Worm (Caenorhabditis elegans) whole organism, early embryonic: ENCODE results near the gene fut-6.

ENCODE experiments used
- B0310.2 ChIP-seq: sonication (generic microtip); optimal IDR thresholded peaks from 2 replicates; lab custom pipeline; 2016; ENCODE audit warnings: mild to moderate bottlenecking, missing genetic modification characterization, missing compliant biosample characterization
- F13C5.2 ChIP-seq: sonication (generic microtip); optimal IDR thresholded peaks from 2 replicates; lab custom pipeline; 2017; ENCODE audit warnings: mild to moderate bottlenecking, missing genetic modification characterization, inconsistent platforms, missing compliant biosample characterization
- aly-1 ChIP-seq: sonication (generic microtip); optimal IDR thresholded peaks from 2 replicates; lab custom pipeline; 2016; ENCODE audit warnings: missing genetic modification characterization, missing compliant biosample characterization
- ama-1 ChIP-seq: fragments of 150-350 bp; optimal IDR thresholded peaks from 2 replicates; lab custom pipeline; 2014
- ceh-13 ChIP-seq: fragments of 200-800 bp; sonication (Bioruptor generic); optimal IDR thresholded peaks from 2 replicates; lab custom pipeline; 2018; ENCODE audit warnings: mild to moderate bottlenecking, missing genetic modification characterization, missing compliant biosample characterization
- ceh-36 ChIP-seq: sonication (generic microtip); optimal IDR thresholded peaks from 2 replicates; lab custom pipeline; 2016; ENCODE audit warnings: missing genetic modification characterization, inconsistent platforms, missing compliant biosample characterization
- ets-7 ChIP-seq: sonication (generic microtip); optimal IDR thresholded peaks from 2 replicates; lab custom pipeline; 2016; ENCODE audit warnings: missing genotype, missing genetic modification characterization, missing compliant biosample characterization
- flt-1 ChIP-seq: fragments of 200-800 bp; sonication (Bioruptor generic); IDR thresholded peaks from 2 replicates; pipeline ENCODE4 v1.3.6; 2022; ENCODE audit warnings: missing genetic modification characterization, missing compliant biosample characterization
- hmbx-1 ChIP-seq: sonication (generic microtip); optimal IDR thresholded peaks from 2 replicates; lab custom pipeline; 2016; ENCODE audit warnings: mild to moderate bottlenecking, missing genetic modification characterization, missing compliant biosample characterization
- hmg-4 ChIP-seq: fragments of 200-800 bp; sonication (Bioruptor generic); optimal IDR thresholded peaks from 2 replicates; lab custom pipeline; 2018; ENCODE audit warnings: mild to moderate bottlenecking, missing genetic modification characterization, missing compliant biosample characterization
- hnd-1 ChIP-seq: sonication (generic microtip); optimal IDR thresholded peaks from 2 replicates; lab custom pipeline; 2016; ENCODE audit warnings: missing genetic modification characterization, missing compliant biosample characterization
- pes-1 ChIP-seq: fragments of 200-800 bp; sonication (Bioruptor generic); IDR thresholded peaks from 2 replicates; pipeline ENCODE4 v1.3.6; 2022; ENCODE audit warnings: missing genetic modification reagents, missing genetic modification characterization, missing compliant biosample characterization
- scrt-1 ChIP-seq: fragments of 200-800 bp; sonication (Bioruptor generic); IDR thresholded peaks from 2 replicates; pipeline ENCODE4 v1.3.6; 2022; ENCODE audit warnings: missing genetic modification characterization, missing compliant biosample characterization
- sea-1 ChIP-seq: fragments of 200-800 bp; sonication (Bioruptor generic); conservative IDR thresholded peaks from 2 replicates; pipeline ENCODE4 v1.3.6; 2022; ENCODE audit warnings: missing genetic modification characterization, missing compliant biosample characterization
- tbx-11 ChIP-seq: fragments of 200-800 bp; sonication (Bioruptor generic); IDR thresholded peaks from 2 replicates; pipeline ENCODE4 v1.3.6; 2022; ENCODE audit warnings: missing genetic modification characterization, missing compliant biosample characterization
- tbx-37 ChIP-seq: fragments of 200-800 bp; sonication (Bioruptor generic); conservative IDR thresholded peaks from 2 replicates; pipeline ENCODE4 v1.3.6; 2022; ENCODE audit warnings: missing genetic modification reagents, missing genetic modification characterization, missing compliant biosample characterization
- tra-4 ChIP-seq: sonication (generic microtip); optimal IDR thresholded peaks from 2 replicates; lab custom pipeline; 2017; ENCODE audit warnings: missing genetic modification characterization, missing compliant biosample characterization

fut-6 gene

DNA sequence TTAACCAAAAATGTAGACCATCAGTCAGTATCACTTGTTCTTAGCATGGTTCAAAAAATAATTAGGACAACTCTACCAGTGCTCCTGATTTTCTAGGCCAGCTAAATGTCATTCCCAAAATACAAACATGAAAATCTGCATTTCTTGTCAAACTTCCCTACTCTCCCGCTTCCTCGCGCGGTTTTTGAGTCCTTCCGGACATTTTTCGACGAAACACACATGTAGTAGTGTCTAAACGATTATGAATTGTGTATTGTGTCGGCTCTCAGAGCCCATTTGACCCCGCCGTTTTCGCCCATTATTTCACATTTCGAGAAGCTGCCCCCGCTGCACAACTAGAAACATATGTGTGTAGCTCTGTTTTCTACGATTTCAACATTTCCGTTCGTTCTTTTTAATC, 29.1 kb downstream of the fut-6 start, which contains the start of gene F35D11.1:
Gene F35D11.1 (plus strand): TSS at position 301 of the 400 bp plus-strand sequence.
- TF ChIP-seq tra-4 (tag; lab: Kevin White, UChicago) (no peak), tbx-11 (GFP tag; lab: Robert Waterston, UW) (no peak), ceh-36 (tag; lab: Kevin White, UChicago) (no peak), hmg-4 (GFP tag; lab: Kevin White, UChicago) (no peak), hnd-1 (tag; lab: Kevin White, UChicago) (no peak), tbx-37 (GFP tag; lab: Robert Waterston, UW) (no peak), sea-1 (GFP tag; lab: Robert Waterston, UW) (no peak), hmbx-1 (no peak), aly-1 (tag; lab: Kevin White, UChicago) (no peak), flt-1 (no peak), ets-7 (tag; lab: Kevin White, UChicago) (no peak), ama-1 (no peak), ceh-13 (no peak)

DNA sequence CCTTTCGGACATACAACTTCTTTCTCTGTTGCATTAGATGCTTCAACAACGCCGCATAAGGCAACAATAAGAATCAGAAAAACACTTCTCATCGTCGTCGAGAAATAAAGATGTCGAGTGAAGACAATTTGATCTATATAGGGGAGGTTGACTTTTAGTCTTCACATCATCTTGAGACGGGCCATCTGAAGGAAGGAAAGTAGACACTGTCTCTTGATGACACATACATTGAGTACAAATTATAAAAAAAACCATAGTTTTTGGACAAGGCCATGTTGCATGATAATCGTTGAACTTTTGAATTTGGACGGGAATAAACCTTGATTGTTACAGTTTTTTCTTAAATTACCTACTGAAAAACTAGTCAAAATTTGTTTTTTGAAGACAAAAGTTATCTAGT, 34.1 kb downstream of the fut-6 start, which contains the start of gene clec-139:
Gene clec-139 (minus strand): TSS at position 101 of the 400 bp plus-strand sequence.
- TF ChIP-seq tbx-11 (GFP tag; lab: Robert Waterston, UW) (no peak), hnd-1 (tag; lab: Kevin White, UChicago) (no peak), pes-1 (GFP tag; lab: Robert Waterston, UW) (no peak), tbx-37 (GFP tag; lab: Robert Waterston, UW) (no peak), ama-1 (no peak), B0310.2 (tag; lab: Kevin White, UChicago) (no peak), hmg-4 (GFP tag; lab: Kevin White, UChicago) (no peak), ceh-36 (tag; lab: Kevin White, UChicago) (no peak), aly-1 (tag; lab: Kevin White, UChicago) (no peak), ceh-13 (no peak)

DNA sequence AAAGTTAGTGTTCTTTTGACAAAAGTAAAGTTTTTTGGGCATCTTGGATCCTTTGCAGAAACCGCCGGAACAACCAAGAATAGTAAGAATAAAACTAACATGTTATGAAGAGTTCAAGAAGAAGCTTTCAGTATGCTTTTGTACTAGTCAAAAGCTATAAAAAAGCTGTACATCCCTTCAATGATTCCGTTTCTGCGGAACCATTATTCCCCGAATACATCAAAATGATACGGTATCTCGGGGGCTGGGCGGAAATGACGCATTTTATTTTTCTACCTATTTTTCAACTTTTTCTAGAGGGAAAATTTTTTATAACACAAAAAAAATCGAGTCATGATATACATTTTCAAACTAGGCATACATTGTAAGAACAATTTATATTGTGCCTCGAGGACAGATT, 36.0 kb downstream of the fut-6 start, which contains the start of gene clec-138:
Gene clec-138 (minus strand): TSS at position 101 of the 400 bp plus-strand sequence.
- no peak for TF ChIP-seq pes-1 (GFP tag; lab: Robert Waterston, UW)
- TF ChIP-seq scrt-1: no peak
- no peak for TF ChIP-seq ama-1
- no peak for TF ChIP-seq ets-7 (tag; lab: Kevin White, UChicago)
- TF ChIP-seq aly-1 (tag; lab: Kevin White, UChicago): no peak
- TF ChIP-seq hmbx-1: no peak
- TF ChIP-seq hnd-1 (tag; lab: Kevin White, UChicago): no peak
- TF ChIP-seq tra-4 (tag; lab: Kevin White, UChicago): no peak
- no peak for TF ChIP-seq hmg-4 (GFP tag; lab: Kevin White, UChicago)
- TF ChIP-seq F13C5.2 (tag; lab: Kevin White, UChicago): no peak
- no peak for TF ChIP-seq flt-1
- no peak for TF ChIP-seq tbx-37 (GFP tag; lab: Robert Waterston, UW)
- TF ChIP-seq ceh-36 (tag; lab: Kevin White, UChicago): no peak
- no peak for TF ChIP-seq tbx-11 (GFP tag; lab: Robert Waterston, UW)
- TF ChIP-seq sea-1 (GFP tag; lab: Robert Waterston, UW): no peak
- no peak for TF ChIP-seq B0310.2 (tag; lab: Kevin White, UChicago)
- no peak for TF ChIP-seq ceh-13

DNA sequence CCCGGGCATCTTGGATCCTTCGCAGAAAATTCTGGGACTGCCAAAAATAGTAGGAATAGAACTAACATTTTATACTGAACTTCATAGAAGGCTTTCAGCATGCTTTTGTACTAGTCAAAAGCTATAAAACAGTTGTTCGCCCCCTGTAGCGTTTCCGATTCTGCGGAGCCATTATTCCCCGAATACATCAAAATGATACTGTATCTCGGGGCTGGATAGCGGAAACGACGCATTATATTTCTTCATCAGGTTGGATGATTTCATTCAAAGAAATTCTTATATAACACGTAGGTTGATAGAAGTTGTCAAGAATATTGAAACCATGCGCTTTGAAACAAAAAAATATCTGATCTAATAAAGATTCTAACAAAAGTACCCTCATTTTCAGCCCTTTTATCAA, 37.7 kb downstream of the fut-6 start, which contains the start of gene clec-137:
Gene clec-137 (minus strand): TSS at position 101 of the 400 bp plus-strand sequence.
- TF ChIP-seq ets-7 (tag; lab: Kevin White, UChicago): no peak
- TF ChIP-seq hmbx-1: no peak
- TF ChIP-seq scrt-1: no peak

DNA sequence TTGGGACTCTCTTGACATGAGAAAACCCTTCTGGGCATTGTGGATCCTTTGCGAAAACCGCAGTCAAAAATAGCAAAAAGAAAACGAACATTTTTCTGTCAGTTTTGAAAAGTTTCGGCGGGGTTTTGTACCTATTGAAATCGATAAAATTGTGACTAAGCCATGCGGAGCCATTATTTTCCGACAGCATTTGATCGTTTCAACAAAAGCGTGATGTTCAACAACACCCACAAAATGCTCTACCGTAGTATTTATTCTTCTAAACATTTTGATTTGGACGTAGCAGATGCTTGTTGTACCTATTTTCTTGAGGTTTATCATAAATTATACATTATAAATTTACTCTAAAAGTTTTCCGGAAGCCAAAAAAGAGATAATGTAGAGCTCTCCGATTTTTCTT, 39.3 kb downstream of the fut-6 start, which contains the start of gene clec-136:
Gene clec-136 (minus strand): TSS at position 101 of the 400 bp plus-strand sequence.
- TF ChIP-seq pes-1 (GFP tag; lab: Robert Waterston, UW) (no peak), B0310.2 (tag; lab: Kevin White, UChicago) (no peak), scrt-1 (no peak), hnd-1 (tag; lab: Kevin White, UChicago) (no peak), hmg-4 (GFP tag; lab: Kevin White, UChicago) (no peak), flt-1 (no peak), tbx-11 (GFP tag; lab: Robert Waterston, UW) (no peak)

DNA sequence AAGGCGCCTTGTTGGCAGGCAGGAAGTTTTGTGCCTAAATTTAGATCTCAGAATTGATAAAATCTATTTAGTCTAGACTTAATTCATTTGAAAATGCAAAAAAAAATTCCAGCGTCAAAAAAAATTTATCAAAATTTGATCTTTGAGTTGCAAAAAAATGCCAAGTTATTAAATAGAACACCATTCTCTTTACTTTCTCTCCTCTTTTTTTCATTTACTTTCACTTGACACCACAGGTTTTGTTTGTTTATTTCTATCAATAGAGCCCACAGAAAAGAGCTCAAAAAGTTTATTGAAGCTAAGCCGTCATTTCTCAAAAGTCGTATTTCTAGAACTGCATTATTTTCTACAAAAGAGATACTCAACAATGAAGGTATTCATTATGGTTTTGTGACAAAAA, 43.0 kb downstream of the fut-6 start, which contains the start of gene pqn-35:
Gene pqn-35 (plus strand): TSS at position 301 of the 400 bp plus-strand sequence.
- TF ChIP-seq aly-1 (tag; lab: Kevin White, UChicago): no peak
- TF ChIP-seq scrt-1: no peak
- no peak for TF ChIP-seq ceh-13
- TF ChIP-seq B0310.2 (tag; lab: Kevin White, UChicago): no peak
- no peak for TF ChIP-seq tbx-37 (GFP tag; lab: Robert Waterston, UW)
- no peak for TF ChIP-seq flt-1
- no peak for TF ChIP-seq sea-1 (GFP tag; lab: Robert Waterston, UW)
- TF ChIP-seq pes-1 (GFP tag; lab: Robert Waterston, UW): no peak
- no peak for TF ChIP-seq hmg-4 (GFP tag; lab: Kevin White, UChicago)
- no peak for TF ChIP-seq ceh-36 (tag; lab: Kevin White, UChicago)
- TF ChIP-seq hmbx-1: no peak
- no peak for TF ChIP-seq F13C5.2 (tag; lab: Kevin White, UChicago)
- TF ChIP-seq ama-1: no peak
- no peak for TF ChIP-seq tbx-11 (GFP tag; lab: Robert Waterston, UW)
- TF ChIP-seq tra-4 (tag; lab: Kevin White, UChicago): no peak
- no peak for TF ChIP-seq hnd-1 (tag; lab: Kevin White, UChicago)
- TF ChIP-seq ets-7 (tag; lab: Kevin White, UChicago): no peak

DNA sequence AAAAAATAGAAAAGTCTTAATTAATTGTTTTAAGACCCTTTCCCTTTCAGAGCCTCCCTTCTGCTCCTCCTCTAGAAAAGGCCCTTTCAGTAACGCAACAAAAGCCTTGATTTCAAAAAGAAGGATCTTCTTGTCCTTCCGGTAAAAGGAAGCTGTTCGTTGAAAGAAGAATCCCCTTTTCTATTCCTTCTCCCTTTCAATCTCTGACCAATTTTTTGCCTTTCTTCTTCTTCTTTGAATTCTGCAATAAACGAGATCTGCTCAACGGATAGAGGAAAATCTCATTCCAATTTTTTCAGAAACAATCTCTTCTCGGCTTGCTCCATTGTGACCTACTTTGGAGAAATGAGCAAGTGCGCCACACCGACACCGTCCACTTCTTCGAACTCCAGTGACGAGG, 47.7 kb downstream of the fut-6 start, which contains the start of gene F35D11.3:
Gene F35D11.3 (plus strand): TSS at position 300 of the 400 bp plus-strand sequence.
- no peak for TF ChIP-seq tbx-37 (GFP tag; lab: Robert Waterston, UW)
- TF ChIP-seq hmg-4 (GFP tag; lab: Kevin White, UChicago): no peak
- TF ChIP-seq ceh-13: no peak
- no peak for TF ChIP-seq pes-1 (GFP tag; lab: Robert Waterston, UW)
- no peak for TF ChIP-seq scrt-1
- no peak for TF ChIP-seq flt-1
- TF ChIP-seq F13C5.2 (tag; lab: Kevin White, UChicago): no peak
- TF ChIP-seq ets-7 (tag; lab: Kevin White, UChicago): no peak
- TF ChIP-seq sea-1 (GFP tag; lab: Robert Waterston, UW): no peak
- no peak for TF ChIP-seq tra-4 (tag; lab: Kevin White, UChicago)
- TF ChIP-seq aly-1 (tag; lab: Kevin White, UChicago): no peak
- TF ChIP-seq ama-1: no peak
- TF ChIP-seq B0310.2 (tag; lab: Kevin White, UChicago): no peak
- TF ChIP-seq hnd-1 (tag; lab: Kevin White, UChicago): no peak
- TF ChIP-seq tbx-11 (GFP tag; lab: Robert Waterston, UW): no peak
- TF ChIP-seq hmbx-1: no peak
